Fruit fly (Drosophila melanogaster) whole organism, pupa: Measurements from ENCODE around the gene tws.

Experiments used
- CG10348 ChIP-seq: fragments of 200-800 bp; sonication (Bioruptor generic); IDR thresholded peaks from 2 replicates; pipeline ENCODE4 v1.3.6; 2022; ENCODE audit warnings: missing biosample characterization, missing genetic modification characterization
- CG12605 ChIP-seq: fragments of 200-800 bp; sonication (Bioruptor generic); IDR thresholded peaks from 2 replicates; pipeline ENCODE4 v1.3.6; 2022; ENCODE audit warnings: missing biosample characterization, missing genetic modification characterization
- CG13204 ChIP-seq: fragments of 200-800 bp; sonication (Bioruptor generic); optimal IDR thresholded peaks from 2 replicates; lab custom pipeline; 2018; ENCODE audit warnings: missing biosample characterization, mild to moderate bottlenecking, missing genetic modification characterization, moderate library complexity
- CG14655 ChIP-seq: fragments of 200-800 bp; sonication (Bioruptor generic); optimal IDR thresholded peaks from 3 replicates; lab custom pipeline; 2017; ENCODE audit warnings: mild to moderate bottlenecking, missing biosample characterization, missing genetic modification reagents, missing genetic modification characterization
- CG15710 ChIP-seq: fragments of 200-800 bp; sonication (Bioruptor generic); optimal IDR thresholded peaks from 2 replicates; lab custom pipeline; 2018; ENCODE audit warnings: missing biosample characterization, mild to moderate bottlenecking, missing genetic modification characterization, moderate library complexity
- CG17806 ChIP-seq: fragments of 200-800 bp; sonication (Bioruptor generic); optimal IDR thresholded peaks from 2 replicates; lab custom pipeline; 2018; ENCODE audit warnings: missing biosample characterization, mild to moderate bottlenecking, missing genetic modification characterization, moderate library complexity
- CG32121 ChIP-seq: fragments of 200-800 bp; sonication (Bioruptor generic); IDR thresholded peaks from 2 replicates; pipeline ENCODE4 v1.3.6; 2022; ENCODE audit warnings: missing biosample characterization, missing genetic modification characterization
- CG34367 ChIP-seq: fragments of 200-800 bp; sonication (Bioruptor generic); optimal IDR thresholded peaks from 2 replicates; lab custom pipeline; 2018; ENCODE audit warnings: missing biosample characterization, mild to moderate bottlenecking, missing genetic modification characterization
- CG4496 ChIP-seq: fragments of 200-800 bp; sonication (Bioruptor generic); IDR thresholded peaks from 3 replicates; pipeline ENCODE4 v1.3.6; 2022; ENCODE audit warnings: missing biosample characterization, missing genetic modification characterization
- CG8159 ChIP-seq: fragments of 200-800 bp; sonication (Bioruptor generic); optimal IDR thresholded peaks from 3 replicates; lab custom pipeline; 2018; ENCODE audit warnings: missing biosample characterization, mild to moderate bottlenecking, missing genetic modification characterization, moderate library complexity
- CG8301 ChIP-seq: fragments of 200-800 bp; sonication (Bioruptor generic); optimal IDR thresholded peaks from 2 replicates; lab custom pipeline; 2018; ENCODE audit warnings: missing biosample characterization, mild to moderate bottlenecking, missing genetic modification characterization
- CG9948 ChIP-seq: fragments of 200-800 bp; sonication (Bioruptor generic); optimal IDR thresholded peaks from 2 replicates; lab custom pipeline; 2018; ENCODE audit warnings: missing biosample characterization, mild to moderate bottlenecking, missing genetic modification characterization, moderate library complexity
- D1 ChIP-seq: fragments of 200-800 bp; sonication (Bioruptor generic); optimal IDR thresholded peaks from 2 replicates; lab custom pipeline; 2018; ENCODE audit warnings: missing biosample characterization, mild to moderate bottlenecking, missing genetic modification characterization, moderate library complexity
- EcR ChIP-seq: fragments of 200-800 bp; sonication (Bioruptor generic); optimal IDR thresholded peaks from 3 replicates; lab custom pipeline; 2019; ENCODE audit warnings: missing biosample characterization, missing genetic modification characterization, mild to moderate bottlenecking, moderate library complexity, missing genetic modification reagents
- Ets98B ChIP-seq: fragments of 200-800 bp; sonication (Bioruptor generic); IDR thresholded peaks from 2 replicates; pipeline ENCODE4 v1.3.6; 2022; ENCODE audit warnings: missing biosample characterization, missing genetic modification characterization
- Pif1A ChIP-seq: fragments of 200-800 bp; sonication (Bioruptor generic); optimal IDR thresholded peaks from 3 replicates; lab custom pipeline; 2016; ENCODE audit warnings: missing biosample characterization, missing genetic modification characterization
- Pif1B ChIP-seq: fragments of 200-800 bp; sonication (Bioruptor generic); optimal IDR thresholded peaks from 3 replicates; lab custom pipeline; 2016; ENCODE audit warnings: missing biosample characterization, missing genetic modification characterization
- Snoo ChIP-seq: fragments of 200-800 bp; sonication (Bioruptor generic); optimal IDR thresholded peaks from 3 replicates; lab custom pipeline; 2017; ENCODE audit warnings: missing biosample characterization, mild to moderate bottlenecking, missing genetic modification characterization, inconsistent platforms
- fd96Ca ChIP-seq: fragments of 200-800 bp; sonication (Bioruptor generic); IDR thresholded peaks from 3 replicates; pipeline ENCODE4 v1.3.6; 2022; ENCODE audit warnings: missing biosample characterization, missing genetic modification characterization
- gl ChIP-seq: fragments of 200-800 bp; sonication (Bioruptor generic); optimal IDR thresholded peaks from 2 replicates; lab custom pipeline; 2018; ENCODE audit warnings: missing biosample characterization, mild to moderate bottlenecking, missing genetic modification characterization
- rn ChIP-seq: fragments of 200-800 bp; sonication (Bioruptor generic); IDR thresholded peaks from 2 replicates; pipeline ENCODE4 v1.3.6; 2022; ENCODE audit warnings: missing biosample characterization, missing genetic modification characterization

The tws gene

DNA sequence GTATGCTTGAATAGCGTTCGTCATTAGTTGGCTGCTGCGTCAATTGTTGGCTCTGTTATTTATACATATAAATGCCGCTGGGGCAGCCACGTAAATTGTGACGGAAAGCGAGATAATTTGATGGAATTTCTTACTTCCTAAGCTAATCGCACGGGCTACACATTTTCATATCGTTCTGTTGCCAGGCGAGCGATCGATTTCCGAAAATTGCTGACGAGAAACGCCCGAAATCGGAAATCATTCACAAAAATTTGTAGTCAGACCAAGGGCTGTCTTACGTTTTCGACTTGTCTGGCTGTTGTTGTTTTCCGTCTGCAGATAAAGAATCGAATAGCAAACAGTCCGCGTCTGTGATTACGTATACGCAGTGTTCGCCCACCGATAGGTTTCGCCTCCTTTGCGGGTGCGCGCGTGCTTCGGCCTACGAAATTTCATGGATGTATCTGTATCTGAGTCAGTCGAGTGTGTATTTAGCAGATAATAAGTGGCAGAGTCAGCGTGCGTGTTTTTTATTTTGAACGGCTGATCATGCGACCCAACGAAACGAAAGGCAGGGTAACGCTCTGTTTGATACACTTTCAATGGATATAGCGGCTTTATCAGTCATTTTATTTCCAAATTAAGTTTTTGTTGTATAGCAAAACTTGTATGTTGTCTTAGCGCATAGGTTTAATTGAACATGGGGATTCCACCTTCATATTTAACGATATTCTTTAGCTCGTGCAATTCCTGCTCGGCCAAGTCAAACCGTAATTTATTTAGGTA, 41.9 kb downstream of the tws start:
- TF ChIP-seq CG4496 (GFP tag; lab: Robert Waterston, UW): no peak
- TF ChIP-seq gl (tag; lab: Kevin White, UChicago): no peak
- no peak for TF ChIP-seq Pif1A
- TF ChIP-seq D1 (tag; lab: Kevin White, UChicago): no peak
- no peak for TF ChIP-seq CG8159 (tag; lab: Kevin White, UChicago)
- no peak for TF ChIP-seq Snoo (tag; lab: Kevin White, UChicago)
- no peak for TF ChIP-seq CG15710 (tag; lab: Kevin White, UChicago)
- no peak for TF ChIP-seq Ets98B
- no peak for TF ChIP-seq CG9948 (tag; lab: Kevin White, UChicago)
- no peak for TF ChIP-seq CG13204
- no peak for TF ChIP-seq CG34367
- TF ChIP-seq EcR (GFP tag; lab: Kevin White, UChicago): peak; percentile 55
- no peak for TF ChIP-seq CG17806 (tag; lab: Kevin White, UChicago)
- TF ChIP-seq CG8301 (tag; lab: Kevin White, UChicago): no peak
- TF ChIP-seq Pif1B (GFP tag; lab: Kevin White, UChicago): no peak
- 0 out of 2 replicates have a peak, but pooled peaks have one; percentile 11 for TF ChIP-seq CG32121 (GFP tag; lab: Robert Waterston, UW)
- TF ChIP-seq CG14655 (GFP tag; lab: Kevin White, UChicago): no peak
- TF ChIP-seq CG10348 (GFP tag; lab: Robert Waterston, UW): no peak
- TF ChIP-seq CG12605 (GFP tag; lab: Robert Waterston, UW): 0 out of 2 replicates have a peak, but pooled peaks have one; percentile 8
- no peak for TF ChIP-seq fd96Ca (GFP tag; lab: Robert Waterston, UW)
- no peak for TF ChIP-seq rn (GFP tag; lab: Robert Waterston, UW)

DNA sequence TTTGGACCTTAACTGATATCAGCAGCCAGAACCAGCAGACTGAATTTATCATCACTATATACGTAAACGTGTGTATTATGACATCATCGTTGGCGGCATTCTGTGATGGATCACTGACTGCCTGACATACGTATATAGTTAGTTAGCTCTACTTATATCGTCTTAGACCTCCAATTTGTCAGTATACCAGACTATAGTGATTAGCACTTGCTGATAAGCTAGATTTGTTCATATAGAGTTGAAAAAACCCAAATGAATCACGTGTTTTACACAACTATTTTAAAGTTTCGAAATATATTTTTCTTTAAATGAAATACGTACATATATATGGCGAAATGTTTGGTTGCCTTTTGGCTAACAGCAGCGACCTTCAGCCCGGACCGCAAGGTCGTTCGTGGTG, 43.8 kb downstream of the tws start:
- TF ChIP-seq CG32121 (GFP tag; lab: Robert Waterston, UW) (no peak), CG8159 (tag; lab: Kevin White, UChicago) (no peak), EcR (GFP tag; lab: Kevin White, UChicago) (no peak), gl (tag; lab: Kevin White, UChicago) (no peak)

dm6 chr3R:10095052-10095451, 44.5 kb downstream of the tws start:
- no peak for TF ChIP-seq CG32121 (GFP tag; lab: Robert Waterston, UW)
- no peak for TF ChIP-seq fd96Ca (GFP tag; lab: Robert Waterston, UW)

- TF ChIP-seq Ets98B (peak; percentile 58; the same call in 1 of the 2 replicates), CG12605 (GFP tag; lab: Robert Waterston, UW) (peak; percentile 64; the same call in 1 of the 2 replicates), EcR (GFP tag; lab: Kevin White, UChicago) (peak; percentile 11), CG4496 (GFP tag; lab: Robert Waterston, UW) (peak; percentile 76), gl (tag; lab: Kevin White, UChicago) (no peak)
These were observed 46.1 kb downstream of the tws start for dm6 chr3R:10093252-10094030.

DNA sequence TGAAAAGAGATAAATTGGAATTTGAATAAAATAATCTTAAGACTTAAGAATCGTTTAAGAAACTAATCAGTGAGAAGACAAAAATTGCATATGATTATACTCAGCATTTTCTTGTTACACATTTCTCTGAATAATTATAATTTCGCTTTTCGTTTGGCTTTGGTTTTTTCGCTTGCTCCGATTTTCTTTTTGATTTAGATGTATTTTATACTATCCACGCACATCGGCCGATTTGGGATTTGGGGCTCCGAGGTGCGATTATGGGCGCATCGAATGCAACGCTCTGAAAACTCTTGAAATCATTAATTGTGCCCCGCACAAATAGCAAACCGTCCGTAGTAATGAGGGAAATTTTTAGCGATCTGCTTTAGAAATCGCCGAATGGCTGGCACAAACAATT, 48.1 kb downstream of the tws start:
- TF ChIP-seq D1 (tag; lab: Kevin White, UChicago) (no peak), gl (tag; lab: Kevin White, UChicago) (no peak), CG13204 (no peak), CG15710 (tag; lab: Kevin White, UChicago) (no peak), fd96Ca (GFP tag; lab: Robert Waterston, UW) (no peak), CG32121 (GFP tag; lab: Robert Waterston, UW) (no peak), CG34367 (no peak), Ets98B (no peak), rn (GFP tag; lab: Robert Waterston, UW) (no peak), CG8159 (tag; lab: Kevin White, UChicago) (no peak), Pif1A (no peak), CG9948 (tag; lab: Kevin White, UChicago) (no peak)

- no peak for TF ChIP-seq CG8301 (tag; lab: Kevin White, UChicago)
- TF ChIP-seq CG17806 (tag; lab: Kevin White, UChicago): no peak
- TF ChIP-seq CG4496 (GFP tag; lab: Robert Waterston, UW): peak; percentile 31; the same call in 1 of the 3 replicates
- no peak for TF ChIP-seq CG15710 (tag; lab: Kevin White, UChicago)
- TF ChIP-seq Pif1B (GFP tag; lab: Kevin White, UChicago): no peak
These were observed 48.7 kb downstream of the tws start for dm6 chr3R:10090906-10091305.
